Worm (Caenorhabditis elegans): ENCODE data around the gene sqv-3.

sqv-3 gene

ce11 chrIII:9752852-9753251, 27.3 kb downstream of the sqv-3 start, which contains the start of gene ech-6:
Gene ech-6, minus strand, starts transcription at chrIII:9752883.
- TF ChIP-seq hlh-1 (tag; optimal IDR thresholded peaks at IDR 0.05) (no peak), ces-1 (GFP tag; optimal IDR thresholded peaks at IDR 0.05) (no peak), ceh-83 (GFP tag; optimal IDR thresholded peaks at IDR 0.05) (no peak), unc-62 (GFP tag; optimal IDR thresholded peaks at IDR 0.05) (no peak)

ce11 chrIII:9751074-9751473, 29.1 kb downstream of the sqv-3 start, which contains the start of gene T05G5.5:
Gene T05G5.5, minus strand, starts transcription at chrIII:9751432.
- no peak for TF ChIP-seq ceh-39 (tag; optimal IDR thresholded peaks at IDR 0.05)
- TF ChIP-seq unc-62 (GFP tag; optimal IDR thresholded peaks at IDR 0.05): no peak
- no peak for TF ChIP-seq ces-1 (GFP tag; optimal IDR thresholded peaks at IDR 0.05)
- TF ChIP-seq elt-3 (tag; optimal IDR thresholded peaks at IDR 0.05): no peak
- no peak for TF ChIP-seq bed-3 (GFP tag; optimal IDR thresholded peaks at IDR 0.05)
- TF ChIP-seq nhr-12 (tag; optimal IDR thresholded peaks at IDR 0.05): no peak

- no peak for TF ChIP-seq mls-2 (tag; optimal IDR thresholded peaks at IDR 0.05)
- no peak for TF ChIP-seq flh-1 (GFP tag; optimal IDR thresholded peaks at IDR 0.05)
- TF ChIP-seq nhr-2 (tag; optimal IDR thresholded peaks at IDR 0.05): no peak
- no peak for TF ChIP-seq lin-13 (tag; optimal IDR thresholded peaks at IDR 0.05)
- TF ChIP-seq ceh-43 (GFP tag; optimal IDR thresholded peaks at IDR 0.05): no peak
- TF ChIP-seq drap-1 (GFP tag; optimal IDR thresholded peaks at IDR 0.05): no peak
- no peak for TF ChIP-seq unc-39 (tag; optimal IDR thresholded peaks at IDR 0.05)
- TF ChIP-seq lin-32 (GFP tag; optimal IDR thresholded peaks at IDR 0.05): no peak
- no peak for TF ChIP-seq elt-3 (tag; optimal IDR thresholded peaks at IDR 0.05)
- TF ChIP-seq ces-1 (GFP tag; optimal IDR thresholded peaks at IDR 0.05): no peak
- no peak for TF ChIP-seq mep-1 (tag; optimal IDR thresholded peaks at IDR 0.05)
- no peak for TF ChIP-seq bed-3 (GFP tag; optimal IDR thresholded peaks at IDR 0.05)
- TF ChIP-seq nhr-76 (tag; optimal IDR thresholded peaks at IDR 0.05): no peak
- no peak for TF ChIP-seq unc-120 (tag; optimal IDR thresholded peaks at IDR 0.05; ENCODE audit: poor library complexity, severe bottlenecking)
- TF ChIP-seq snpc-4 (tag; optimal IDR thresholded peaks at IDR 0.05): no peak
- no peak for TF ChIP-seq cnd-1 (tag; optimal IDR thresholded peaks at IDR 0.05)
These were observed 31.5 kb downstream of the sqv-3 start, which contains the start of gene T05G5.4 for ce11 chrIII:9748694-9749093. Gene T05G5.4, plus strand, starts transcription at chrIII:9748934.

ce11 chrIII:9747133-9747532, 33.0 kb downstream of the sqv-3 start, which contains the start of the genes iff-1 and cdk-1:
Gene iff-1, minus strand, starts transcription at chrIII:9747193.
Gene cdk-1, plus strand, starts transcription at chrIII:9747472.
- TF ChIP-seq nhr-12 (tag; optimal IDR thresholded peaks at IDR 0.05) (no peak), mls-2 (tag; optimal IDR thresholded peaks at IDR 0.05) (no peak), lsy-2 (tag; optimal IDR thresholded peaks at IDR 0.05) (peak; percentile 37), pha-4 (tag; optimal IDR thresholded peaks at IDR 0.05) (peak; percentile 15), nhr-76 (tag; optimal IDR thresholded peaks at IDR 0.05) (no peak), lin-13 (tag; optimal IDR thresholded peaks at IDR 0.05) (no peak), mab-5 (tag; optimal IDR thresholded peaks at IDR 0.05) (no peak), ceh-39 (tag; optimal IDR thresholded peaks at IDR 0.05) (no peak), tbx-8 (GFP tag; optimal IDR thresholded peaks at IDR 0.05) (no peak), elt-3 (tag; optimal IDR thresholded peaks at IDR 0.05) (no peak), nhr-28 (tag; optimal IDR thresholded peaks at IDR 0.05) (no peak), ces-1 (GFP tag; optimal IDR thresholded peaks at IDR 0.05) (peak; percentile 41), ceh-83 (GFP tag; optimal IDR thresholded peaks at IDR 0.05) (no peak), bed-3 (GFP tag; optimal IDR thresholded peaks at IDR 0.05) (no peak), hlh-1 (tag; optimal IDR thresholded peaks at IDR 0.05) (no peak), mep-1 (tag; optimal IDR thresholded peaks at IDR 0.05) (peak; percentile 63), lin-32 (GFP tag; optimal IDR thresholded peaks at IDR 0.05) (no peak), elt-1 (tag; optimal IDR thresholded peaks at IDR 0.05; ENCODE audit: borderline replicate concordance, insufficient read depth) (no peak), ztf-11 (tag; optimal IDR thresholded peaks at IDR 0.05) (no peak), cnd-1 (tag; optimal IDR thresholded peaks at IDR 0.05) (no peak), ham-2 (GFP tag; optimal IDR thresholded peaks at IDR 0.05) (no peak), unc-39 (tag; optimal IDR thresholded peaks at IDR 0.05) (no peak), snpc-4 (tag; optimal IDR thresholded peaks at IDR 0.05) (no peak), drap-1 (GFP tag; optimal IDR thresholded peaks at IDR 0.05) (no peak), M03D4.4 (tag; optimal IDR thresholded peaks at IDR 0.05) (no peak), blmp-1 (tag; optimal IDR thresholded peaks at IDR 0.05) (no peak), sem-2 (GFP tag; optimal IDR thresholded peaks at IDR 0.05) (no peak), nhr-237 (tag; optimal IDR thresholded peaks at IDR 0.05) (peak; percentile 21), nhr-2 (tag; optimal IDR thresholded peaks at IDR 0.05) (no peak), ceh-43 (GFP tag; optimal IDR thresholded peaks at IDR 0.05) (no peak), zip-8 (tag; optimal IDR thresholded peaks at IDR 0.05) (no peak), unc-62 (GFP tag; optimal IDR thresholded peaks at IDR 0.05) (no peak), sptf-1 (tag; optimal IDR thresholded peaks at IDR 0.05) (no peak), flh-1 (GFP tag; optimal IDR thresholded peaks at IDR 0.05) (no peak), unc-120 (tag; optimal IDR thresholded peaks at IDR 0.05; ENCODE audit: poor library complexity, severe bottlenecking) (peak; percentile 49)

Data from whole organism, mixed stage, embryonic.